Worm (Caenorhabditis elegans) whole organism, young adult: ENCODE data around the gene C49A9.3.

Source experiments
- B0019.2 ChIP-seq: fragments of 200-800 bp; sonication (Bioruptor generic); conservative IDR thresholded peaks from 2 replicates; pipeline ENCODE4 v1.3.6; 2022; ENCODE audit warnings: missing genetic modification reagents, missing genetic modification characterization, missing compliant biosample characterization
- D2030.7 ChIP-seq: fragments of 200-800 bp; sonication (Bioruptor generic); IDR thresholded peaks from 2 replicates; pipeline ENCODE4 v1.3.6; 2022; ENCODE audit warnings: missing genetic modification reagents, missing genetic modification characterization, missing compliant biosample characterization
- F10E7.11 ChIP-seq: sonication (generic microtip); optimal IDR thresholded peaks from 2 replicates; lab custom pipeline; 2017; ENCODE audit warnings: mild to moderate bottlenecking, missing genetic modification characterization, moderate library complexity, missing compliant biosample characterization
- F22D6.2 ChIP-seq: sonication (generic microtip); optimal IDR thresholded peaks from 2 replicates; lab custom pipeline; 2016; ENCODE audit warnings: mild to moderate bottlenecking, missing genetic modification characterization, missing compliant biosample characterization
- F33H1.4 ChIP-seq: fragments of 200-800 bp; sonication (Bioruptor generic); IDR thresholded peaks from 2 replicates; pipeline ENCODE4 v1.3.6; 2022; ENCODE audit warnings: missing genetic modification reagents, missing genetic modification characterization, missing compliant biosample characterization
- F55B11.4 ChIP-seq: sonication (generic microtip); optimal IDR thresholded peaks from 2 replicates; lab custom pipeline; 2016; ENCODE audit warnings: missing compliant biosample characterization, missing genetic modification characterization, borderline replicate concordance; ENCODE audit not compliant: insufficient read depth
- K12H6.12 ChIP-seq: fragments of 200-800 bp; sonication (Bioruptor generic); optimal IDR thresholded peaks from 2 replicates; lab custom pipeline; 2018; ENCODE audit warnings: mild to moderate bottlenecking, missing genetic modification characterization, missing compliant biosample characterization
- Y53F4B.3 ChIP-seq: fragments of 200-800 bp; sonication (Bioruptor generic); IDR thresholded peaks from 2 replicates; pipeline ENCODE4 v1.3.6; 2022; ENCODE audit warnings: missing genetic modification reagents, missing genetic modification characterization, missing compliant biosample characterization
- Y56A3A.18 ChIP-seq: fragments of 200-800 bp; sonication (Bioruptor generic); IDR thresholded peaks from 2 replicates; pipeline ENCODE4 v1.3.6; 2022; ENCODE audit warnings: missing genetic modification reagents, missing genetic modification characterization, missing compliant biosample characterization
- Y67H2A.10 ChIP-seq: fragments of 200-800 bp; sonication (Bioruptor generic); conservative IDR thresholded peaks from 2 replicates; pipeline ENCODE4 v1.3.6; 2022; ENCODE audit warnings: missing genetic modification reagents, missing genetic modification characterization, missing compliant biosample characterization
- ZK185.1 ChIP-seq: sonication (generic microtip); optimal IDR thresholded peaks from 2 replicates; lab custom pipeline; 2016; ENCODE audit warnings: mild to moderate bottlenecking, missing genetic modification characterization, missing compliant biosample characterization; ENCODE audit not compliant: poor library complexity, severe bottlenecking
- akir-1 ChIP-seq: fragments of 200-800 bp; sonication (Bioruptor generic); optimal IDR thresholded peaks from 2 replicates; lab custom pipeline; 2018; ENCODE audit warnings: mild to moderate bottlenecking, missing genetic modification characterization, moderate library complexity, missing compliant biosample characterization
- attf-5 ChIP-seq: fragments of 200-800 bp; sonication (Bioruptor generic); optimal IDR thresholded peaks from 2 replicates; lab custom pipeline; 2018; ENCODE audit warnings: mild to moderate bottlenecking, missing genetic modification characterization, missing compliant biosample characterization
- ccch-3 ChIP-seq: fragments of 200-800 bp; sonication (Bioruptor generic); optimal IDR thresholded peaks from 2 replicates; lab custom pipeline; 2018; ENCODE audit warnings: mild to moderate bottlenecking, missing genetic modification characterization, missing compliant biosample characterization
- cebp-1 ChIP-seq, 2 experiments: fragments of 200-800 bp in 1 of 2; sonication (Bioruptor generic) in 1 of 2; sonication (generic microtip) in 1 of 2; IDR thresholded peaks in 1 of 2; optimal IDR thresholded peaks in 1 of 2; 2 replicates each; pipeline versions ENCODE4 v1.3.6 to Lab custom; 2017 to 2022; ENCODE audit warnings: missing compliant biosample characterization in 2 of 2, missing genetic modification characterization in 2 of 2, mild to moderate bottlenecking in 1 of 2, missing genetic modification reagents in 1 of 2, moderate library complexity in 1 of 2
- cebp-2 ChIP-seq: fragments of 200-800 bp; sonication (Bioruptor generic); IDR thresholded peaks from 2 replicates; pipeline ENCODE4 v1.3.6; 2022; ENCODE audit warnings: missing genetic modification characterization, missing compliant biosample characterization
- ceh-27 ChIP-seq: fragments of 200-800 bp; sonication (Bioruptor generic); optimal IDR thresholded peaks from 2 replicates; lab custom pipeline; 2018; ENCODE audit warnings: mild to moderate bottlenecking, missing genetic modification characterization, moderate library complexity, missing compliant biosample characterization
- ceh-91 ChIP-seq: fragments of 200-800 bp; sonication (Bioruptor generic); IDR thresholded peaks from 2 replicates; pipeline ENCODE4 v1.3.6; 2022; ENCODE audit warnings: missing genetic modification reagents, missing genetic modification characterization, missing compliant biosample characterization
- dpff-1 ChIP-seq: sonication (generic microtip); optimal IDR thresholded peaks from 2 replicates; lab custom pipeline; 2017; ENCODE audit warnings: mild to moderate bottlenecking, missing genetic modification characterization, missing compliant biosample characterization
- dpl-1 ChIP-seq: fragments of 150-350 bp; optimal IDR thresholded peaks from 2 replicates; lab custom pipeline; 2014; ENCODE audit warnings: missing biosample characterization, missing genetic modification reagents, missing genetic modification characterization
- efl-1 ChIP-seq: fragments of 150-350 bp; optimal IDR thresholded peaks from 2 replicates; lab custom pipeline; 2014; ENCODE audit warnings: missing biosample characterization, missing genetic modification reagents, missing genetic modification characterization
- egl-18 ChIP-seq: fragments of 200-800 bp; sonication (Bioruptor generic); IDR thresholded peaks from 2 replicates; pipeline ENCODE4 v1.3.6; 2022; ENCODE audit warnings: missing genetic modification reagents, missing genetic modification characterization, missing compliant biosample characterization
- ekl-4 ChIP-seq: fragments of 200-800 bp; sonication (Bioruptor generic); IDR thresholded peaks from 2 replicates; pipeline ENCODE4 v1.3.6; 2022; ENCODE audit warnings: missing genetic modification reagents, missing genetic modification characterization, missing compliant biosample characterization
- him-1 ChIP-seq: sonication (generic microtip); optimal IDR thresholded peaks from 2 replicates; lab custom pipeline; 2016; ENCODE audit warnings: missing genotype, missing genetic modification reagents, missing genetic modification characterization, missing compliant biosample characterization
- hlh-26 ChIP-seq: fragments of 200-800 bp; sonication (Bioruptor generic); conservative IDR thresholded peaks from 2 replicates; pipeline ENCODE4 v1.3.6; 2022; ENCODE audit warnings: missing genetic modification reagents, missing genetic modification characterization, missing compliant biosample characterization
- hmg-1.2 ChIP-seq: fragments of 200-800 bp; sonication (Bioruptor generic); IDR thresholded peaks from 2 replicates; pipeline ENCODE4 v1.3.6; 2022; ENCODE audit warnings: missing genetic modification reagents, missing genetic modification characterization, missing compliant biosample characterization
- hsf-1 ChIP-seq: fragments of 200-800 bp; sonication (Bioruptor generic); IDR thresholded peaks from 2 replicates; pipeline ENCODE4 v1.3.6; 2022; ENCODE audit warnings: missing genetic modification reagents, missing genetic modification characterization, missing compliant biosample characterization
- let-526 ChIP-seq: fragments of 200-800 bp; sonication (Bioruptor generic); IDR thresholded peaks from 2 replicates; pipeline ENCODE4 v1.3.6; 2022; ENCODE audit warnings: missing genetic modification reagents, missing genetic modification characterization, missing compliant biosample characterization
- let-607 ChIP-seq, 2 experiments: fragments of 200-800 bp in 1 of 2; sonication (Bioruptor generic) in 1 of 2; sonication (generic microtip) in 1 of 2; optimal IDR thresholded peaks; 2 replicates each; lab custom pipeline; 2016 to 2018; ENCODE audit warnings: mild to moderate bottlenecking in 2 of 2, missing compliant biosample characterization in 2 of 2, missing genetic modification characterization in 2 of 2, moderate library complexity in 2 of 2, missing genotype in 1 of 2
- lin-35 ChIP-seq, 3 experiments: fragments of 150-350 bp in 2 of 3; sonication (generic microtip) in 1 of 3; optimal IDR thresholded peaks; 2 replicates each; lab custom pipeline; 2014 to 2018; ENCODE audit warnings: missing biosample characterization in 3 of 3, missing genetic modification characterization in 3 of 3, missing genetic modification reagents in 3 of 3
- lir-1 ChIP-seq: fragments of 200-800 bp; sonication (Bioruptor generic); conservative IDR thresholded peaks from 2 replicates; pipeline ENCODE4 v1.3.6; 2022; ENCODE audit warnings: missing genetic modification reagents, missing genetic modification characterization, missing compliant biosample characterization
- lsl-1 ChIP-seq: fragments of 200-800 bp; sonication (Bioruptor generic); optimal IDR thresholded peaks from 2 replicates; lab custom pipeline; 2018; ENCODE audit warnings: mild to moderate bottlenecking, missing genetic modification characterization, moderate library complexity, missing compliant biosample characterization
- nhr-179 ChIP-seq: sonication (generic microtip); optimal IDR thresholded peaks from 2 replicates; lab custom pipeline; 2016; ENCODE audit warnings: mild to moderate bottlenecking, missing genetic modification characterization, missing compliant biosample characterization
- pbrm-1 ChIP-seq: fragments of 200-800 bp; sonication (Bioruptor generic); IDR thresholded peaks from 2 replicates; pipeline ENCODE4 v1.3.6; 2022; ENCODE audit warnings: missing genetic modification reagents, missing genetic modification characterization, missing compliant biosample characterization
- pha-4 ChIP-seq: fragments of 150-350 bp; sonication (generic microtip); optimal IDR thresholded peaks from 2 replicates; lab custom pipeline; 2014; ENCODE audit warnings: missing biosample characterization, missing genetic modification reagents, missing genetic modification characterization
- rec-8 ChIP-seq, 2 experiments: sonication (generic microtip); optimal IDR thresholded peaks; 2 replicates each; lab custom pipeline; 2016; ENCODE audit warnings: mild to moderate bottlenecking in 2 of 2, missing genetic modification characterization in 2 of 2, missing genetic modification reagents in 2 of 2, missing genotype in 2 of 2, missing biosample characterization in 1 of 2, missing compliant biosample characterization in 1 of 2, moderate library complexity in 1 of 2
- snpc-1.3 ChIP-seq: sonication (generic microtip); optimal IDR thresholded peaks from 2 replicates; lab custom pipeline; 2017; ENCODE audit warnings: missing genetic modification characterization, mild to moderate bottlenecking, missing compliant biosample characterization, antibody characterized with exemption, moderate library complexity, missing genotype, missing genetic modification reagents; ENCODE audit not compliant: insufficient read depth
- snpc-4 ChIP-seq, 5 experiments: fragments of 150-350 bp in 1 of 5; sonication (generic microtip) in 4 of 5; optimal IDR thresholded peaks; 2 replicates each; lab custom pipeline; 2014 to 2018; ENCODE audit warnings: missing genetic modification characterization in 5 of 5, missing biosample characterization in 3 of 5, antibody characterized with exemption in 2 of 5, mild to moderate bottlenecking in 2 of 5, missing compliant biosample characterization in 2 of 5, missing genotype in 2 of 5, moderate library complexity in 2 of 5, missing genetic modification reagents in 1 of 5
- tlf-1 ChIP-seq: fragments of 200-800 bp; sonication (Bioruptor generic); optimal IDR thresholded peaks from 2 replicates; lab custom pipeline; 2018; ENCODE audit warnings: mild to moderate bottlenecking, missing genetic modification characterization, missing compliant biosample characterization
- unc-130 ChIP-seq: sonication (generic microtip); optimal IDR thresholded peaks from 2 replicates; lab custom pipeline; 2016; ENCODE audit warnings: missing genetic modification reagents, missing genetic modification characterization, missing compliant biosample characterization
- zim-3 ChIP-seq: sonication (generic microtip); optimal IDR thresholded peaks from 2 replicates; lab custom pipeline; 2017; ENCODE audit warnings: mild to moderate bottlenecking, missing genetic modification characterization, moderate library complexity, missing compliant biosample characterization
- ztf-25 ChIP-seq: fragments of 200-800 bp; sonication (Bioruptor generic); IDR thresholded peaks from 2 replicates; pipeline ENCODE4 v1.3.6; 2022; ENCODE audit warnings: missing genetic modification reagents, missing genetic modification characterization, missing compliant biosample characterization
- ztf-26 ChIP-seq: sonication (generic microtip); optimal IDR thresholded peaks from 2 replicates; lab custom pipeline; 2017; ENCODE audit warnings: missing genetic modification characterization, missing compliant biosample characterization
- ztf-28 ChIP-seq: fragments of 200-800 bp; sonication (Bioruptor generic); IDR thresholded peaks from 2 replicates; pipeline ENCODE4 v1.3.6; 2022; ENCODE audit warnings: missing genetic modification reagents, missing genetic modification characterization, missing compliant biosample characterization
- ztf-6 ChIP-seq: fragments of 200-800 bp; sonication (Bioruptor generic); IDR thresholded peaks from 2 replicates; pipeline ENCODE4 v1.3.6; 2022; ENCODE audit warnings: missing genetic modification reagents, missing genetic modification characterization, missing compliant biosample characterization

Gene C49A9.3

DNA sequence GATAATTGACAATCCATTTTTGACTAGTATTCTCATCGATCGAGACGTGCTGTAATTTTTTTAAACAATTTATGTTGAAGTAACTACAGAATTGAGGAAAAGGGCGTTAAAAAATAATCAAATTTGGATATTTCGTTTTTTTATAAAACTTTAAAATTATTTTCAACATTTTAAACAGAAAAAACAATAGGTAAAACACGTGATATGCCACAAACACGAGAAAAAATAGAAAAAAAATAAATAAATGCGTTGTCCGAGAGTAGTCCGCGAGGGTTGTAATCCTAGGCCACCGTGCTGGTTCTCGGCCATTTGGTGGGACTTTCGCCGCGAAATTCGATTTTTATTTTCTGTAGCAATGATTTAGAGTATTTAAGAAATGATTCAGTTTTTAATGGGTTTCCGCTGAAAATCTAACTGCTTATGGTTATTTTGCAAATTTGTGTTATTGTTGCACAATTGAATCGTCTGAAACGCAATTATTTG lies 15.6 kb upstream of the C49A9.3 start, which contains the start of gene C49A9.10 (continued):
- TF ChIP-seq snpc-4 (GFP tag; optimal IDR thresholded peaks at IDR 0.05; lab: Kevin White, UChicago): peak; percentile 81
- TF ChIP-seq snpc-4 (tag; optimal IDR thresholded peaks at IDR 0.05; lab: Kevin White, UChicago): peak; percentile 54 to 92 (median 88)
- no peak for TF ChIP-seq snpc-1.3
- TF ChIP-seq ekl-4 (GFP tag; lab: Robert Waterston, UW): peak; percentile 58; the same call in 1 of the 2 replicates
- TF ChIP-seq ceh-27: peak; percentile 89
- peak; percentile 77 for TF ChIP-seq efl-1
- TF ChIP-seq ztf-6 (GFP tag; lab: Robert Waterston, UW): no peak
- TF ChIP-seq Y56A3A.18 (GFP tag; lab: Robert Waterston, UW): no peak
- TF ChIP-seq ztf-26: peak; percentile 22
- TF ChIP-seq F10E7.11 (tag; lab: Kevin White, UChicago): peak; percentile 49
- peak; percentile 93 for TF ChIP-seq unc-130
- no peak for TF ChIP-seq Y53F4B.3 (GFP tag; lab: Robert Waterston, UW)
- TF ChIP-seq let-526 (GFP tag; lab: Robert Waterston, UW): peak; percentile 89
- peak; percentile 82 for TF ChIP-seq dpl-1 (GFP tag; lab: Kevin White, UChicago)
- peak; percentile 77 for TF ChIP-seq him-1 (tag; lab: Kevin White, UChicago)
- 0 out of 2 replicates have a peak, but pooled peaks have one; percentile 34 for TF ChIP-seq hsf-1 (GFP tag; lab: Robert Waterston, UW)
- TF ChIP-seq hmg-1.2 (GFP tag; lab: Robert Waterston, UW): peak; percentile 29; the same call in 1 of the 2 replicates
- peak in 2 of 3 experiments; percentile 45 to 93 for TF ChIP-seq lin-35 (GFP tag; optimal IDR thresholded peaks at IDR 0.05; lab: Kevin White, UChicago)
- peak; percentile 83 for TF ChIP-seq ztf-28
- TF ChIP-seq nhr-179 (tag; lab: Kevin White, UChicago): no peak
- TF ChIP-seq lsl-1 (GFP tag; lab: Kevin White, UChicago): peak; percentile 47
- no peak for TF ChIP-seq zim-3
- no peak for TF ChIP-seq F55B11.4
- TF ChIP-seq egl-18 (GFP tag; lab: Robert Waterston, UW): no peak
- TF ChIP-seq ccch-3 (GFP tag; lab: Kevin White, UChicago): no peak
- TF ChIP-seq rec-8 (tag; optimal IDR thresholded peaks at IDR 0.05; lab: Kevin White, UChicago): peak; percentile 22 to 89
- no peak for TF ChIP-seq hlh-26
- peak; percentile 60; the same call in 1 of the 2 replicates for TF ChIP-seq pbrm-1 (GFP tag; lab: Robert Waterston, UW)
- TF ChIP-seq Y67H2A.10: no peak
- peak; percentile 57 for TF ChIP-seq pha-4 (tag; lab: Kevin White, UChicago)
- peak; percentile 79 for TF ChIP-seq F22D6.2 (tag; lab: Kevin White, UChicago)
- no peak for TF ChIP-seq dpff-1 (tag; lab: Kevin White, UChicago)
- TF ChIP-seq cebp-1 (GFP tag; IDR thresholded peaks at IDR 0.05; lab: Robert Waterston, UW): 0 out of 2 replicates have a peak, but pooled peaks have one; percentile 9
- TF ChIP-seq cebp-1 (tag; optimal IDR thresholded peaks at IDR 0.05; lab: Kevin White, UChicago): no peak
- TF ChIP-seq ceh-91: 0 out of 2 replicates have a peak, but pooled peaks have one; percentile 37
- TF ChIP-seq akir-1 (GFP tag; lab: Kevin White, UChicago): peak; percentile 60
- peak; percentile 72 for TF ChIP-seq lir-1 (GFP tag; lab: Robert Waterston, UW)
- peak; percentile 97 for TF ChIP-seq ZK185.1
- peak; percentile 45; the same call in 1 of the 2 replicates for TF ChIP-seq D2030.7 (GFP tag; lab: Robert Waterston, UW)
- no peak for TF ChIP-seq B0019.2
- TF ChIP-seq tlf-1 (GFP tag; lab: Kevin White, UChicago): peak; percentile 68
- peak; percentile 69 for TF ChIP-seq K12H6.12 (tag; lab: Kevin White, UChicago)
- TF ChIP-seq attf-5 (GFP tag; lab: Kevin White, UChicago): peak; percentile 49
- peak in 1 of 2 experiments; percentile 70 for TF ChIP-seq let-607 (tag; optimal IDR thresholded peaks at IDR 0.05; lab: Kevin White, UChicago)
- TF ChIP-seq F33H1.4 (GFP tag; lab: Robert Waterston, UW): peak; percentile 60
- TF ChIP-seq ztf-25 (GFP tag; lab: Robert Waterston, UW): 0 out of 2 replicates have a peak, but pooled peaks have one; percentile 34
- TF ChIP-seq cebp-2 (GFP tag; lab: Robert Waterston, UW): 0 out of 2 replicates have a peak, but pooled peaks have one; percentile 74
- TF ChIP-seq, all 124 proteins: peak for 60
